Worm (Caenorhabditis elegans): ENCODE results near the gene nlp-67.

The nlp-67 gene

ce11 chrX:16184069-16184468, at the start of gene nlp-67:
nlp-67 (plus strand) TSS chrX:16184369.
- TF ChIP-seq elt-3 (tag; optimal IDR thresholded peaks at IDR 0.05), result no peak
- no peak for TF ChIP-seq ceh-39 (tag; optimal IDR thresholded peaks at IDR 0.05)
- TF ChIP-seq lin-13 (tag; optimal IDR thresholded peaks at IDR 0.05), result no peak
- TF ChIP-seq elt-1 (tag; optimal IDR thresholded peaks at IDR 0.05; ENCODE audit: borderline replicate concordance, insufficient read depth), result no peak
- no peak for TF ChIP-seq nhr-237 (tag; optimal IDR thresholded peaks at IDR 0.05)
- TF ChIP-seq ham-2 (GFP tag; optimal IDR thresholded peaks at IDR 0.05), result no peak
- TF ChIP-seq sptf-1 (tag; optimal IDR thresholded peaks at IDR 0.05), result no peak
- no peak for TF ChIP-seq M03D4.4 (tag; optimal IDR thresholded peaks at IDR 0.05)
- no peak for TF ChIP-seq pha-4 (tag; optimal IDR thresholded peaks at IDR 0.05)
- TF ChIP-seq tbx-8 (GFP tag; optimal IDR thresholded peaks at IDR 0.05), result no peak

- TF ChIP-seq pha-4 (tag; optimal IDR thresholded peaks at IDR 0.05), result no peak
- no peak for TF ChIP-seq ceh-39 (tag; optimal IDR thresholded peaks at IDR 0.05)
- TF ChIP-seq snpc-4 (tag; optimal IDR thresholded peaks at IDR 0.05), result no peak
- TF ChIP-seq unc-120 (tag; optimal IDR thresholded peaks at IDR 0.05; ENCODE audit: poor library complexity, severe bottlenecking), result no peak
- TF ChIP-seq flh-1 (GFP tag; optimal IDR thresholded peaks at IDR 0.05), result no peak
- no peak for TF ChIP-seq tbx-8 (GFP tag; optimal IDR thresholded peaks at IDR 0.05)
Observed at ce11 chrX:16140822-16141221, 43.3 kb upstream of the nlp-67 start.

- TF ChIP-seq cnd-1 (tag; optimal IDR thresholded peaks at IDR 0.05), result no peak
- no peak for TF ChIP-seq blmp-1 (tag; optimal IDR thresholded peaks at IDR 0.05)
- no peak for TF ChIP-seq sem-2 (GFP tag; optimal IDR thresholded peaks at IDR 0.05)
- TF ChIP-seq ceh-43 (GFP tag; optimal IDR thresholded peaks at IDR 0.05), result no peak
- TF ChIP-seq unc-120 (tag; optimal IDR thresholded peaks at IDR 0.05; ENCODE audit: poor library complexity, severe bottlenecking), result no peak
- peak; percentile 27 for TF ChIP-seq drap-1 (GFP tag; optimal IDR thresholded peaks at IDR 0.05)
- no peak for TF ChIP-seq ces-1 (GFP tag; optimal IDR thresholded peaks at IDR 0.05)
- TF ChIP-seq tbx-8 (GFP tag; optimal IDR thresholded peaks at IDR 0.05), result no peak
- peak; percentile 51 for TF ChIP-seq sptf-1 (tag; optimal IDR thresholded peaks at IDR 0.05)
- TF ChIP-seq unc-62 (GFP tag; optimal IDR thresholded peaks at IDR 0.05), result no peak
- TF ChIP-seq nhr-76 (tag; optimal IDR thresholded peaks at IDR 0.05), result no peak
- TF ChIP-seq pha-4 (tag; optimal IDR thresholded peaks at IDR 0.05), result peak; percentile 5
- TF ChIP-seq M03D4.4 (tag; optimal IDR thresholded peaks at IDR 0.05), result no peak
- TF ChIP-seq elt-3 (tag; optimal IDR thresholded peaks at IDR 0.05), result no peak
- TF ChIP-seq nhr-12 (tag; optimal IDR thresholded peaks at IDR 0.05), result no peak
- TF ChIP-seq snpc-4 (tag; optimal IDR thresholded peaks at IDR 0.05), result no peak
- TF ChIP-seq mls-2 (tag; optimal IDR thresholded peaks at IDR 0.05), result no peak
Observed at ce11 chrX:16143853-16144252, 40.3 kb upstream of the nlp-67 start.

- TF ChIP-seq unc-39 (tag; optimal IDR thresholded peaks at IDR 0.05) (no peak), nhr-28 (tag; optimal IDR thresholded peaks at IDR 0.05) (no peak), flh-1 (GFP tag; optimal IDR thresholded peaks at IDR 0.05) (no peak), tbx-8 (GFP tag; optimal IDR thresholded peaks at IDR 0.05) (no peak), ceh-83 (GFP tag; optimal IDR thresholded peaks at IDR 0.05) (no peak), drap-1 (GFP tag; optimal IDR thresholded peaks at IDR 0.05) (no peak), M03D4.4 (tag; optimal IDR thresholded peaks at IDR 0.05) (no peak), lin-13 (tag; optimal IDR thresholded peaks at IDR 0.05) (no peak), ces-1 (GFP tag; optimal IDR thresholded peaks at IDR 0.05) (no peak), ztf-11 (tag; optimal IDR thresholded peaks at IDR 0.05) (no peak), sptf-1 (tag; optimal IDR thresholded peaks at IDR 0.05) (no peak), sem-2 (GFP tag; optimal IDR thresholded peaks at IDR 0.05) (no peak), mab-5 (tag; optimal IDR thresholded peaks at IDR 0.05) (no peak), ceh-43 (GFP tag; optimal IDR thresholded peaks at IDR 0.05) (no peak), pha-4 (tag; optimal IDR thresholded peaks at IDR 0.05) (no peak)
Observed at ce11 chrX:16144584-16144983, 39.6 kb upstream of the nlp-67 start.

ce11 chrX:16145244-16145643, 38.9 kb upstream of the nlp-67 start:
- TF ChIP-seq pha-4 (tag; optimal IDR thresholded peaks at IDR 0.05), result no peak
- TF ChIP-seq lin-13 (tag; optimal IDR thresholded peaks at IDR 0.05), result no peak
- TF ChIP-seq zip-8 (tag; optimal IDR thresholded peaks at IDR 0.05), result no peak
- TF ChIP-seq ztf-11 (tag; optimal IDR thresholded peaks at IDR 0.05), result no peak
- no peak for TF ChIP-seq nhr-12 (tag; optimal IDR thresholded peaks at IDR 0.05)
- no peak for TF ChIP-seq flh-1 (GFP tag; optimal IDR thresholded peaks at IDR 0.05)
- no peak for TF ChIP-seq nhr-28 (tag; optimal IDR thresholded peaks at IDR 0.05)
- TF ChIP-seq cnd-1 (tag; optimal IDR thresholded peaks at IDR 0.05), result no peak
- TF ChIP-seq ceh-43 (GFP tag; optimal IDR thresholded peaks at IDR 0.05), result no peak
- TF ChIP-seq blmp-1 (tag; optimal IDR thresholded peaks at IDR 0.05), result no peak
- TF ChIP-seq elt-3 (tag; optimal IDR thresholded peaks at IDR 0.05), result no peak
- TF ChIP-seq sem-2 (GFP tag; optimal IDR thresholded peaks at IDR 0.05), result no peak
- TF ChIP-seq snpc-4 (tag; optimal IDR thresholded peaks at IDR 0.05), result no peak
- no peak for TF ChIP-seq drap-1 (GFP tag; optimal IDR thresholded peaks at IDR 0.05)
- TF ChIP-seq hlh-1 (tag; optimal IDR thresholded peaks at IDR 0.05), result no peak
- no peak for TF ChIP-seq lin-32 (GFP tag; optimal IDR thresholded peaks at IDR 0.05)
- no peak for TF ChIP-seq unc-62 (GFP tag; optimal IDR thresholded peaks at IDR 0.05)
- TF ChIP-seq ham-2 (GFP tag; optimal IDR thresholded peaks at IDR 0.05), result no peak
- TF ChIP-seq sptf-1 (tag; optimal IDR thresholded peaks at IDR 0.05), result no peak
- TF ChIP-seq nhr-2 (tag; optimal IDR thresholded peaks at IDR 0.05), result no peak
